Worm (Caenorhabditis elegans) whole organism, L3 larva: ENCODE measurements around the gene srbc-10.

ENCODE experiments used
- R02D3.7 ChIP-seq: fragments of 150-350 bp; optimal IDR thresholded peaks from 2 replicates; lab custom pipeline; 2014; ENCODE audit warnings: missing biosample characterization, missing genetic modification characterization
- ZK546.5 ChIP-seq: sonication (generic microtip); optimal IDR thresholded peaks from 2 replicates; lab custom pipeline; 2017; ENCODE audit warnings: missing biosample characterization, missing genetic modification characterization
- aly-2 ChIP-seq: fragments of 150-350 bp; optimal IDR thresholded peaks from 2 replicates; lab custom pipeline; 2014; ENCODE audit warnings: missing biosample characterization, missing genetic modification characterization
- ama-1 ChIP-seq: fragments of 150-350 bp; optimal IDR thresholded peaks from 2 replicates; lab custom pipeline; 2018
- ceh-16 ChIP-seq: sonication (generic microtip); optimal IDR thresholded peaks from 2 replicates; lab custom pipeline; 2017; ENCODE audit warnings: missing biosample characterization, missing genetic modification characterization
- ceh-28 ChIP-seq: fragments of 150-350 bp; optimal IDR thresholded peaks from 2 replicates; lab custom pipeline; 2014; ENCODE audit warnings: missing biosample characterization, missing genetic modification reagents, missing genetic modification characterization
- ceh-82 ChIP-seq: fragments of 150-350 bp; optimal IDR thresholded peaks from 2 replicates; lab custom pipeline; 2014; ENCODE audit warnings: missing biosample characterization, missing genetic modification characterization
- ceh-9 ChIP-seq: sonication (generic microtip); optimal IDR thresholded peaks from 2 replicates; lab custom pipeline; 2018; ENCODE audit warnings: missing biosample characterization, missing genetic modification characterization
- elt-1 ChIP-seq: fragments of 150-350 bp; optimal IDR thresholded peaks from 2 replicates; lab custom pipeline; 2014; ENCODE audit warnings: missing biosample characterization, missing genetic modification characterization
- elt-2 ChIP-seq: sonication (generic microtip); optimal IDR thresholded peaks from 2 replicates; lab custom pipeline; 2016; ENCODE audit warnings: missing genetic modification reagents, mild to moderate bottlenecking, missing genetic modification characterization, missing compliant biosample characterization
- elt-3 ChIP-seq, 3 experiments: fragments of 150-350 bp in 1 of 3; sonication (generic microtip) in 2 of 3; optimal IDR thresholded peaks; 2 replicates in 2 of 3; 4 replicates in 1 of 3; lab custom pipeline; 2014 to 2017; ENCODE audit warnings: missing biosample characterization in 3 of 3, missing genetic modification characterization in 3 of 3
- eor-1 ChIP-seq, 2 experiments: fragments of 150-350 bp; optimal IDR thresholded peaks; 2 replicates each; lab custom pipeline; 2014 to 2018; ENCODE audit warnings: missing biosample characterization in 2 of 2, missing genetic modification characterization in 2 of 2
- fkh-2 ChIP-seq: fragments of 150-350 bp; optimal IDR thresholded peaks from 2 replicates; lab custom pipeline; 2014; ENCODE audit warnings: missing biosample characterization, missing genetic modification reagents, missing genetic modification characterization
- fos-1 ChIP-seq: fragments of 150-350 bp; optimal IDR thresholded peaks from 2 replicates; lab custom pipeline; 2014; ENCODE audit warnings: missing biosample characterization, missing genetic modification characterization
- hmg-11 ChIP-seq: sonication (generic microtip); optimal IDR thresholded peaks from 2 replicates; lab custom pipeline; 2016; ENCODE audit warnings: missing genetic modification characterization, missing compliant biosample characterization
- lin-15B ChIP-seq: fragments of 150-350 bp; optimal IDR thresholded peaks from 2 replicates; lab custom pipeline; 2014; ENCODE audit warnings: missing biosample characterization, missing genetic modification characterization
- lin-39 ChIP-seq: fragments of 150-350 bp; optimal IDR thresholded peaks from 2 replicates; lab custom pipeline; 2018; ENCODE audit warnings: missing biosample characterization, missing genetic modification reagents, missing genetic modification characterization
- lsy-12 ChIP-seq: sonication (generic microtip); optimal IDR thresholded peaks from 2 replicates; lab custom pipeline; 2016; ENCODE audit warnings: mild to moderate bottlenecking, missing genetic modification characterization, missing compliant biosample characterization
- mml-1 ChIP-seq: fragments of 150-350 bp; sonication (generic microtip); optimal IDR thresholded peaks from 3 replicates; lab custom pipeline; 2014; ENCODE audit warnings: missing biosample characterization, missing genetic modification characterization
- nhr-11 ChIP-seq: fragments of 150-350 bp; optimal IDR thresholded peaks from 2 replicates; lab custom pipeline; 2014; ENCODE audit warnings: missing biosample characterization, missing genetic modification characterization
- nhr-23 ChIP-seq: fragments of 150-350 bp; optimal IDR thresholded peaks from 2 replicates; lab custom pipeline; 2014; ENCODE audit warnings: missing biosample characterization, missing genetic modification reagents, missing genetic modification characterization
- nhr-237 ChIP-seq: fragments of 150-350 bp; optimal IDR thresholded peaks from 2 replicates; lab custom pipeline; 2014; ENCODE audit warnings: missing biosample characterization, missing genetic modification characterization
- nhr-25 ChIP-seq: sonication (generic microtip); optimal IDR thresholded peaks from 2 replicates; lab custom pipeline; 2017; ENCODE audit warnings: missing biosample characterization, missing genetic modification characterization
- nhr-67 ChIP-seq: fragments of 150-350 bp; optimal IDR thresholded peaks from 2 replicates; lab custom pipeline; 2014; ENCODE audit warnings: missing biosample characterization, missing genetic modification characterization
- nhr-76 ChIP-seq: fragments of 150-350 bp; sonication (generic microtip); optimal IDR thresholded peaks from 5 replicates; lab custom pipeline; 2014; ENCODE audit warnings: missing biosample characterization, missing genetic modification characterization
- pha-4 ChIP-seq: fragments of 150-350 bp; optimal IDR thresholded peaks from 2 replicates; lab custom pipeline; 2014; ENCODE audit warnings: missing biosample characterization, missing genetic modification reagents, missing genetic modification characterization
- pqm-1 ChIP-seq: fragments of 150-350 bp; optimal IDR thresholded peaks from 2 replicates; lab custom pipeline; 2017; ENCODE audit warnings: missing biosample characterization, missing genetic modification characterization, inconsistent platforms
- sea-2 ChIP-seq: fragments of 150-350 bp; sonication (generic microtip); optimal IDR thresholded peaks from 4 replicates; lab custom pipeline; 2014; ENCODE audit warnings: missing biosample characterization, missing genetic modification reagents, missing genetic modification characterization
- skn-1 ChIP-seq: fragments of 150-350 bp; optimal IDR thresholded peaks from 2 replicates; lab custom pipeline; 2014; ENCODE audit warnings: missing biosample characterization, missing genetic modification characterization
- snpc-4 ChIP-seq: fragments of 150-350 bp; optimal IDR thresholded peaks from 2 replicates; lab custom pipeline; 2014; ENCODE audit warnings: missing biosample characterization, missing genetic modification characterization
- tbx-2 ChIP-seq: sonication (generic microtip); optimal IDR thresholded peaks from 2 replicates; lab custom pipeline; 2016; ENCODE audit warnings: mild to moderate bottlenecking, missing genetic modification characterization, missing compliant biosample characterization
- unc-39 ChIP-seq: sonication (generic microtip); optimal IDR thresholded peaks from 4 replicates; lab custom pipeline; 2017; ENCODE audit warnings: missing biosample characterization, missing genetic modification characterization
- unc-62 ChIP-seq: fragments of 150-350 bp; sonication (generic microtip); optimal IDR thresholded peaks from 4 replicates; lab custom pipeline; 2014; ENCODE audit warnings: missing biosample characterization, missing genetic modification reagents, missing genetic modification characterization
- zag-1 ChIP-seq: fragments of 150-350 bp; optimal IDR thresholded peaks from 2 replicates; lab custom pipeline; 2014; ENCODE audit warnings: missing biosample characterization, missing genetic modification characterization
- ztf-11 ChIP-seq: fragments of 150-350 bp; optimal IDR thresholded peaks from 2 replicates; lab custom pipeline; 2014; ENCODE audit warnings: missing biosample characterization, missing genetic modification characterization
- ztf-4 ChIP-seq: fragments of 150-350 bp; optimal IDR thresholded peaks from 2 replicates; lab custom pipeline; 2014; ENCODE audit warnings: missing biosample characterization, missing genetic modification characterization

The srbc-10 gene

DNA sequence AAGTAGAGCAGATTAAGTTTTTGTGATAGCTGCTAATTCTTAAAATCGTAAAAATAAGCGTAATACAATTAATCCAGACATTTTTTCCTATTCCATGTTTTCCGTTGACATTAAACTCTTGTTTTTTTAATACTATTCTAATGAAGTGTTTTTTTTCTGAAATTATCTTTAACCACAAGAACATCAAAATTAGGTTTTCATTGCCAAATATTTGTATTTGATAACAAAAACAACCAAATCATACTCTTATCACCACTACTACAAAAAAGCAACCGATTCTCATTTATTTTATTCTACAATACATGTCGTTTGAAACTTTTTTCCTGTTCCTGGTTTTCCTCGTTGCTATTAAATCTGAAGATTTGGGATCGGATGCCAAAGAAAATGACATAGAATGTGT lies 34.3 kb upstream of the srbc-10 start, which contains the start of gene C54F6.17:
Gene C54F6.17, plus strand, starts transcription at position 301 of the 400 bp plus-strand sequence.
- TF ChIP-seq lsy-12 (tag; lab: Kevin White, UChicago) (no peak), ceh-28 (tag; lab: Kevin White, UChicago) (no peak), aly-2 (tag; lab: Kevin White, UChicago) (no peak), skn-1 (no peak), nhr-237 (tag; lab: Kevin White, UChicago) (no peak), nhr-76 (tag; lab: Kevin White, UChicago) (no peak), ceh-9 (tag; lab: Kevin White, UChicago) (no peak), ceh-82 (tag; lab: Kevin White, UChicago) (no peak), hmg-11 (tag; lab: Kevin White, UChicago) (no peak), R02D3.7 (tag; lab: Kevin White, UChicago) (no peak), nhr-67 (tag; lab: Kevin White, UChicago) (no peak), pqm-1 (tag; lab: Kevin White, UChicago) (no peak), lin-15B (tag; lab: Kevin White, UChicago) (no peak), elt-3 (tag; optimal IDR thresholded peaks at IDR 0.05; lab: Kevin White, UChicago) (no peak), elt-2 (tag; lab: Kevin White, UChicago) (no peak), zag-1 (tag; lab: Kevin White, UChicago) (no peak)

DNA sequence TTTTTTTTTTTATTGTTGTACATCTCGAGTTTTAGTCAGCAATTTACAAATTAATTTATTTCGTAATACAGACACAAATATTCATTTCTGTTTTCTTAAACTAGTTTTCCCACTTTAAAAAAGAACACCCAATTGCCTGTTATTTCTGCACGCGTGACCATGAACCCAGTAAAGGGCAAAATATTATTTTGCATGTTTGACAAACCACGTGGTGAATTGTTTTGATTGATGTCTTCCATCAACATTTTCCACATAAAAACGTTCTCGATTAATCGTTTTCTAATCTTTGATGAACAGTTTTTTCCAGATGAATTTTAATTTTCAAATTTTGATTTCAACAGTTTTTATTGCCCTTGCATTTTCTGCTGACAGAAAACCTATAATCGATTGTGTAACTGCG lies 32.9 kb upstream of the srbc-10 start, which contains the start of gene C54F6.18:
Gene C54F6.18, plus strand, starts transcription at position 301 of the 400 bp plus-strand sequence.
- no peak for TF ChIP-seq ceh-16 (tag; lab: Kevin White, UChicago)
- TF ChIP-seq elt-1 (tag; lab: Kevin White, UChicago): no peak
- TF ChIP-seq ceh-82 (tag; lab: Kevin White, UChicago): no peak
- no peak for TF ChIP-seq pqm-1 (tag; lab: Kevin White, UChicago)
- no peak for TF ChIP-seq mml-1
- no peak for TF ChIP-seq ztf-4
- no peak for TF ChIP-seq unc-39 (tag; lab: Kevin White, UChicago)
- TF ChIP-seq lin-39 (tag; lab: Kevin White, UChicago): no peak
- no peak for TF ChIP-seq nhr-23 (tag; lab: Kevin White, UChicago)
- no peak for TF ChIP-seq hmg-11 (tag; lab: Kevin White, UChicago)
- no peak for TF ChIP-seq tbx-2 (tag; lab: Kevin White, UChicago)
- TF ChIP-seq fkh-2 (tag; lab: Kevin White, UChicago): no peak
- TF ChIP-seq lin-15B (tag; lab: Kevin White, UChicago): no peak
- TF ChIP-seq unc-62 (GFP tag; lab: Kevin White, UChicago): no peak
- no peak for TF ChIP-seq ztf-11
- no peak for TF ChIP-seq snpc-4 (tag; lab: Kevin White, UChicago)
- TF ChIP-seq, all 47 proteins: peak for 0

DNA sequence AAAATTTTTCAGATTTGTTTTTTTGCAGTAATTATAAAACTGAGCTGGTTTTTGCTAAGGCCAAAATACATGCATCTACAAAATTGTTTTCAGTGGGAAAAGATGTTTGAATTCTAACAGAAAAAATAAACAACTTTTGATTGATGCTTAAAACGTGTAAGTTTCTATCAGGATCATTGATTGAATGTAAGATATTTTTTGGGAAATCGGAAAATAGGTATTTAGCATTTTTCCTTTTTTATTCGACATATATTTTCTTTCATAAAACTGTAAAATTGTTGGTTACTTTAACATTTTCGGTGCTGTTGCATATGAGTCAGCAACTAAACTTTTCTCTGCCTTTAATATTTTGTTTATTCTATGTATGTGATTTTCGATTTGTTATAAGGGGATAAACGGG lies 31.6 kb upstream of the srbc-10 start, which contains the start of gene C54F6.20:
Gene C54F6.20, plus strand, starts transcription at position 301 of the 400 bp plus-strand sequence.
- no peak for TF ChIP-seq fos-1 (tag; lab: Kevin White, UChicago)
- TF ChIP-seq ama-1 (lab: Kevin White, UChicago): no peak
- TF ChIP-seq ceh-16 (tag; lab: Kevin White, UChicago): no peak
- no peak for TF ChIP-seq nhr-11 (tag; lab: Kevin White, UChicago)
- TF ChIP-seq nhr-67 (tag; lab: Kevin White, UChicago): no peak
- TF ChIP-seq sea-2 (GFP tag; lab: Kevin White, UChicago): no peak
- TF ChIP-seq eor-1 (tag; optimal IDR thresholded peaks at IDR 0.05; lab: Kevin White, UChicago): no peak
- TF ChIP-seq fkh-2 (tag; lab: Kevin White, UChicago): no peak
- no peak for TF ChIP-seq elt-3 (tag; optimal IDR thresholded peaks at IDR 0.05; lab: Kevin White, UChicago)
- TF ChIP-seq nhr-76 (tag; lab: Kevin White, UChicago): no peak
- TF ChIP-seq tbx-2 (tag; lab: Kevin White, UChicago): no peak
- no peak for TF ChIP-seq nhr-25 (tag; lab: Kevin White, UChicago)
- TF ChIP-seq, all 47 proteins: peak for 0

DNA sequence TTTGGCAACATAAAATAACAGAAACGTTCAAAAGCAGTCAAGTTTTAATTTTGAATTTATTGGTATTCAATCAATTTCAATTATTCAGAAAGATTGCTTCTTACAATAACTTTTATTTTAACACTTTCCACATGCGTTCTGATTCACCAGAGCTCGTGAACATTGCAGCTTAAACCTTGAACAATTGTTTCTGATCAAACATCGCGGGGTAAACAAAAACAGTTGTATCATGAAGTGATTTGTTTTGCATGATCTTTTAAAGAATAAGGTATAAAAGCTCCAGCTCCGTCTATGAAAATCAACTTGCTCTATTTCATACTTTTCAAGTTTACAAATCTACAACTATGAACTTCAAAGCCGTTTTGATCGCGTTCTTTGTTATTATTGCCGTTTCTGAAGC lies 30.6 kb upstream of the srbc-10 start, which contains the start of gene C54F6.6:
Gene C54F6.6, plus strand, starts transcription at position 301 of the 400 bp plus-strand sequence.
- TF ChIP-seq ZK546.5 (tag; lab: Kevin White, UChicago) (no peak), pha-4 (tag; lab: Kevin White, UChicago) (no peak), fkh-2 (tag; lab: Kevin White, UChicago) (no peak), pqm-1 (tag; lab: Kevin White, UChicago) (no peak), lin-39 (tag; lab: Kevin White, UChicago) (no peak), lin-15B (tag; lab: Kevin White, UChicago) (no peak), unc-39 (tag; lab: Kevin White, UChicago) (no peak), R02D3.7 (tag; lab: Kevin White, UChicago) (no peak)
